Fruit fly (Drosophila melanogaster) whole organism, larva: ENCODE results near the gene CG32032.
A peak's percentile ranks its signal among the peaks of the same experiment; 100 is the strongest.

ENCODE experiments used
- noc ChIP-seq: fragments of 200-800 bp; sonication (Bioruptor generic); optimal IDR thresholded peaks from 3 replicates; lab custom pipeline; 2019; ENCODE audit warnings: missing biosample characterization, mild to moderate bottlenecking, missing genetic modification characterization, moderate library complexity

Gene CG32032

dm6 chr3L:9092356-9093103, at the start of gene CG32032:
CG32032 (plus strand) TSS chr3L:9093053.
- no peak for TF ChIP-seq noc (tag; lab: Kevin White, UChicago)

dm6 chr3L:9043648-9044047, 49.2 kb upstream of the CG32032 start:
- TF ChIP-seq noc (tag; lab: Kevin White, UChicago): no peak

- TF ChIP-seq noc (tag; lab: Kevin White, UChicago): no peak
Measured at dm6 chr3L:9044896-9045295, 48.0 kb upstream of the CG32032 start.

- TF ChIP-seq noc (tag; lab: Kevin White, UChicago): peak; percentile 11
Measured at dm6 chr3L:9045318-9045717, 47.5 kb upstream of the CG32032 start.

- TF ChIP-seq noc (tag; lab: Kevin White, UChicago): peak; percentile 46
Measured at dm6 chr3L:9046274-9046673, 46.6 kb upstream of the CG32032 start.

dm6 chr3L:9047062-9047461, 45.8 kb upstream of the CG32032 start, which contains the start of gene Argk2:
Argk2 (plus strand) TSS chr3L:9047439.
- no peak for TF ChIP-seq noc (tag; lab: Kevin White, UChicago)

dm6 chr3L:9050447-9051069, 42.3 kb upstream of the CG32032 start:
- TF ChIP-seq noc (tag; lab: Kevin White, UChicago): no peak

dm6 chr3L:9051830-9052259, 41.0 kb upstream of the CG32032 start:
- no peak for TF ChIP-seq noc (tag; lab: Kevin White, UChicago)

dm6 chr3L:9052798-9053541, 39.9 kb upstream of the CG32032 start:
- peak; percentile 54 for TF ChIP-seq noc (tag; lab: Kevin White, UChicago)

dm6 chr3L:9054239-9054638, 38.6 kb upstream of the CG32032 start:
- TF ChIP-seq noc (tag; lab: Kevin White, UChicago): no peak

dm6 chr3L:9054822-9055407, 37.9 kb upstream of the CG32032 start:
- TF ChIP-seq noc (tag; lab: Kevin White, UChicago): no peak

dm6 chr3L:9055870-9056807, 36.7 kb upstream of the CG32032 start:
- no peak for TF ChIP-seq noc (tag; lab: Kevin White, UChicago)

dm6 chr3L:9057429-9058088, 35.3 kb upstream of the CG32032 start:
- TF ChIP-seq noc (tag; lab: Kevin White, UChicago): peak; percentile 95

dm6 chr3L:9059611-9060203, 33.1 kb upstream of the CG32032 start:
- TF ChIP-seq noc (tag; lab: Kevin White, UChicago): peak; percentile 19
